Fruit fly (Drosophila melanogaster): ENCODE measurements around the gene CG10514.

DNA sequence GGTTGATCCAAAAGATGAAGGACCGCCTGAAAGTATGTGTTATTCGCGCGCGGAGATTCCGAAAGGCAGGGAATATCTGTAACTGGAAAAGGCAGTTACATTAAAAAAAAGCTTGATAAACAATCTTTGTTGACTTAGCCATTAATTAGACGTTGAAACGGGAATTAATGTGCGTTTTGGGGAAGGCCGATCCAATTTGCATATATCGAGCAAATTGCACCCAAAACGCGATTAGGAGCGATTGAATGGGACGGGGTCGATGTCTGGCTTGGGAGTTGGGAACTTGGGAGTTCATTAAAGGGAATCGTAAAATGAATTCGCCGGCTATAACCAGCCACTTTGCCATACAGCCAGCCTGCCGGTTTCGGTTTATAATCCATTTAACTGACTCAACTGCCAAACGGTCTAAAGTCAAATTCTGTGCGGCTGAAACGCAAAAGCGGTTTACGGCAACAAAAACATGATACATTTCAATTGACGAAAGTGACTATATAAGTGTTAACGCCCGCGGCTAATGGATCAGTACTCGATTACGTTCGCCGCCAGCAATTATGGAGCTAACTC is 38.1 kb downstream of the CG10514 start, which contains the start of gene CG11854:
- TF ChIP-seq Ets98B (GFP tag; IDR thresholded peaks at IDR 0.05) (no peak), CG4496 (GFP tag; IDR thresholded peaks at IDR 0.05) (no peak)
